Worm (Caenorhabditis elegans) whole organism, midembryonic: ENCODE results near the gene oig-4.

Experiments
- cog-1 ChIP-seq: sonication (generic microtip); optimal IDR thresholded peaks from 2 replicates; lab custom pipeline; 2016; ENCODE audit warnings: missing genetic modification characterization, missing compliant biosample characterization
- flt-1 ChIP-seq: fragments of 200-800 bp; sonication (Bioruptor generic); IDR thresholded peaks from 2 replicates; pipeline ENCODE4 v1.3.6; 2022; ENCODE audit warnings: missing genetic modification characterization, missing compliant biosample characterization
- klf-2 ChIP-seq: fragments of 200-800 bp; sonication (Bioruptor generic); conservative IDR thresholded peaks from 2 replicates; pipeline ENCODE4 v1.3.6; 2022; ENCODE audit warnings: missing genetic modification reagents, missing genetic modification characterization, missing compliant biosample characterization
- med-1 ChIP-seq: sonication (generic microtip); optimal IDR thresholded peaks from 2 replicates; lab custom pipeline; 2017; ENCODE audit warnings: missing genetic modification characterization, mild to moderate bottlenecking, missing compliant biosample characterization, antibody characterized with exemption, missing genetic modification reagents; ENCODE audit not compliant: insufficient read depth
- ref-1 ChIP-seq: fragments of 200-800 bp; sonication (Bioruptor generic); conservative IDR thresholded peaks from 2 replicates; pipeline ENCODE4 v1.3.6; 2022; ENCODE audit warnings: missing genetic modification reagents, missing genetic modification characterization, missing compliant biosample characterization
- tab-1 ChIP-seq: fragments of 200-800 bp; sonication (Bioruptor generic); IDR thresholded peaks from 2 replicates; pipeline ENCODE4 v1.3.6; 2022; ENCODE audit warnings: missing genetic modification characterization, missing compliant biosample characterization
- ztf-23 ChIP-seq: fragments of 200-800 bp; sonication (Bioruptor generic); IDR thresholded peaks from 2 replicates; pipeline ENCODE4 v1.3.6; 2022; ENCODE audit warnings: missing genetic modification reagents, missing genetic modification characterization, missing compliant biosample characterization
- ztf-29 ChIP-seq: fragments of 200-800 bp; sonication (Bioruptor generic); IDR thresholded peaks from 2 replicates; pipeline ENCODE4 v1.3.6; 2022; ENCODE audit warnings: missing genetic modification reagents, missing genetic modification characterization, missing compliant biosample characterization

DNA sequence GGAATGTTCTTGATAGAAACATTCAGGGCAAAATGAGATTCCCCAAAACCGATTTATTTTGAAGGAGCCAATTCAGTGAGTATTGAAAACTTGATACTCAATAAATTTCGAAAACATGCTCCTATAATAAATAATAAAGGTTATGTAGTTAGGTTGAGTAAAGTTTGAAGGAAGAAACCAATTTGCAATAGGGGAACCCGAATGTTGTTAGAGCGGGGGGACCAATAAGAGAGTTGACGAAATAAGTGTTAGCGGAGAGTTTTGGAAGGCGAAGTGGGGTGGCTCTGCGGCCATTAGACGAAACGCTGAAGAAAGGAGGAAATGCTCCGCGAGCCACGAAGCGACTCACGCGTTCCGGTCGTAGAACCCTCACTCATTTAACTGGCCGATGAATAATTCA lies 11.7 kb downstream of the oig-4 start:
- TF ChIP-seq ztf-23 (GFP tag; lab: Robert Waterston, UW), result no peak
- no peak for TF ChIP-seq ref-1 (GFP tag; lab: Robert Waterston, UW)
- TF ChIP-seq cog-1 (tag; lab: Kevin White, UChicago), result no peak
- TF ChIP-seq klf-2 (GFP tag; lab: Robert Waterston, UW), result no peak
- TF ChIP-seq ztf-29 (GFP tag; lab: Robert Waterston, UW), result no peak
- no peak for TF ChIP-seq med-1 (GFP tag; lab: Kevin White, UChicago)
- TF ChIP-seq tab-1 (GFP tag; lab: Robert Waterston, UW), result no peak
- no peak for TF ChIP-seq flt-1 (GFP tag; lab: Robert Waterston, UW)
